Fruit fly (Drosophila melanogaster): ENCODE results near the gene COX7A.

Gene COX7A

dm6 chr3R:8352961-8353728, 12.3 kb upstream of the COX7A start (continued):
- TF ChIP-seq TFAM (GFP tag; optimal IDR thresholded peaks at IDR 0.05) (no peak), ci (GFP tag; IDR thresholded peaks at IDR 0.05) (0 out of 3 replicates have a peak, but pooled peaks have one; percentile 9), CG2199 (GFP tag; IDR thresholded peaks at IDR 0.05) (0 out of 3 replicates have a peak, but pooled peaks have one; percentile 16), exex (tag; optimal IDR thresholded peaks at IDR 0.05) (peak; percentile 47), CG9932 (GFP tag; IDR thresholded peaks at IDR 0.05) (0 out of 2 replicates have a peak, but pooled peaks have one; percentile 4), D19B (GFP tag; optimal IDR thresholded peaks at IDR 0.05) (no peak), sug (tag; optimal IDR thresholded peaks at IDR 0.05) (peak; percentile 75), CG1024 (GFP tag; IDR thresholded peaks at IDR 0.05) (peak; percentile 27; the same call in 1 of the 2 replicates), sim (GFP tag; IDR thresholded peaks at IDR 0.05) (no peak), Mad (GFP tag; optimal IDR thresholded peaks at IDR 0.05) (no peak), ERR (GFP tag; optimal IDR thresholded peaks at IDR 0.05) (peak; percentile 25), Med (GFP tag) (peak; percentile 77), CG2678 (tag; optimal IDR thresholded peaks at IDR 0.05) (no peak), Pdp1 (GFP tag; optimal IDR thresholded peaks at IDR 0.05) (peak in 1 of 2 experiments; percentile 87)

- TF ChIP-seq insv (GFP tag; optimal IDR thresholded peaks at IDR 0.05) (no peak), CG15479 (GFP tag; optimal IDR thresholded peaks at IDR 0.05) (no peak), ken (GFP tag; IDR thresholded peaks at IDR 0.05) (no peak), CG10654 (GFP tag; optimal IDR thresholded peaks at IDR 0.05) (no peak), ci (GFP tag; IDR thresholded peaks at IDR 0.05) (peak; percentile 39; the same call in 1 of the 3 replicates), scrt (GFP tag; optimal IDR thresholded peaks at IDR 0.05) (no peak), CG31365 (tag; optimal IDR thresholded peaks at IDR 0.05) (no peak), slou (GFP tag; optimal IDR thresholded peaks at IDR 0.05) (no peak), wek (GFP tag; optimal IDR thresholded peaks at IDR 0.05) (peak; percentile 57), gcm2 (GFP tag; optimal IDR thresholded peaks at IDR 0.05) (no peak), CG6654 (GFP tag; optimal IDR thresholded peaks at IDR 0.05) (no peak), jumu (GFP tag; optimal IDR thresholded peaks at IDR 0.05) (no peak), nerfin-2 (GFP tag; IDR thresholded peaks at IDR 0.05; ENCODE audit: partially characterized antibody) (peak; percentile 58), CG6813 (GFP tag; optimal IDR thresholded peaks at IDR 0.05) (no peak), fd96Cb (tag; optimal IDR thresholded peaks at IDR 0.05) (no peak), CG10366 (GFP tag; IDR thresholded peaks at IDR 0.05) (no peak), HHEX (GFP tag; optimal IDR thresholded peaks at IDR 0.05) (no peak), Rx (GFP tag; IDR thresholded peaks at IDR 0.05) (no peak), prd (optimal IDR thresholded peaks at IDR 0.05) (no peak), prd (GFP tag; IDR thresholded peaks at IDR 0.05) (peak; percentile 45; the same call in 2 of the 3 replicates), Nf-YA (GFP tag; IDR thresholded peaks at IDR 0.05) (no peak), CG10274 (GFP tag; optimal IDR thresholded peaks at IDR 0.05) (no peak), CG16779 (GFP tag; IDR thresholded peaks at IDR 0.05) (no peak), corto (GFP tag; optimal IDR thresholded peaks at IDR 0.05) (no peak), dmrt99B (tag; optimal IDR thresholded peaks at IDR 0.05) (no peak), CG10979 (tag; optimal IDR thresholded peaks at IDR 0.05) (no peak), Atf-2 (GFP tag; optimal IDR thresholded peaks at IDR 0.05) (no peak), zen (tag; optimal IDR thresholded peaks at IDR 0.05) (peak; percentile 36), Taf1 (GFP tag; IDR thresholded peaks at IDR 0.05) (no peak), Hmr (GFP tag; optimal IDR thresholded peaks at IDR 0.05) (no peak), mld (GFP tag; IDR thresholded peaks at IDR 0.05; ENCODE audit: partially characterized antibody) (peak; percentile 76; the same call in 2 of the 3 replicates), CG8359 (GFP tag; optimal IDR thresholded peaks at IDR 0.05; ENCODE audit: borderline replicate concordance) (no peak), CG9215 (GFP tag; IDR thresholded peaks at IDR 0.05) (no peak), D19B (GFP tag; optimal IDR thresholded peaks at IDR 0.05) (no peak), tgo (GFP tag; IDR thresholded peaks at IDR 0.05) (no peak; the same call in 2 of the 3 replicates)
Measured at dm6 chr3R:8349449-8350115, 8.7 kb upstream of the COX7A start, which contains the start of gene Atg13. Atg13 (plus strand) TSS chr3R:8349815.
